Worm (Caenorhabditis elegans): ENCODE data around the gene fbxa-6.

ce11 chrIII:38117-38516 lies 35.2 kb upstream of the fbxa-6 start, which contains the start of gene clp-10:
- TF ChIP-seq Y75B8A.6 (GFP tag; IDR thresholded peaks at IDR 0.05) (no peak), lin-15B (tag; optimal IDR thresholded peaks at IDR 0.05) (no peak), ama-1 (optimal IDR thresholded peaks at IDR 0.05) (no peak), ces-1 (GFP tag; optimal IDR thresholded peaks at IDR 0.05) (no peak)
